Fruit fly (Drosophila melanogaster) whole organism, larva: Measurements from ENCODE around the gene CG13471.
A peak's percentile ranks its signal among the peaks of the same experiment; 100 is the strongest.

Experiments used
- noc ChIP-seq: fragments of 200-800 bp; sonication (Bioruptor generic); optimal IDR thresholded peaks from 3 replicates; lab custom pipeline; 2019; ENCODE audit warnings: missing biosample characterization, mild to moderate bottlenecking, missing genetic modification characterization, moderate library complexity

Gene CG13471

DNA sequence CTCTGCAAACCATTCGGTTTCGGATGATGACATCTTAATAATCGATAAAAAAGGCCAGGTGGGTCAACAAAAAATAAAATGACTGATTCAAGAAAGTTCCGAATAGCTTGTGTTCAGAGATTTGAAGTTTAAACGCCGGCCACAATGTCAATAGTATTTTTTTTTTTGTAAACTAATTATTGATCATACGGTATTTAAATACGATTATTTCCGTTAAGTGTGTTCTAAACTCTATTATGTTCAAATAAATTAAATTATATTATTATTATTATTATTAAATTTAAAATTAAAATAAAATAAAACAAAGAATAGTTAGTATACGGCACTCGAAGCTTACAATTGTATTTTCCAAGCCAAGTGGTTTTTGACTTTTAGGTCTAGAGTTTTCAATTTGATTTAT lies at the start of gene CG13471:
Gene CG13471, minus strand, starts transcription at position 101 of the 400 bp plus-strand sequence.
- no peak for TF ChIP-seq noc (tag; lab: Kevin White, UChicago)

DNA sequence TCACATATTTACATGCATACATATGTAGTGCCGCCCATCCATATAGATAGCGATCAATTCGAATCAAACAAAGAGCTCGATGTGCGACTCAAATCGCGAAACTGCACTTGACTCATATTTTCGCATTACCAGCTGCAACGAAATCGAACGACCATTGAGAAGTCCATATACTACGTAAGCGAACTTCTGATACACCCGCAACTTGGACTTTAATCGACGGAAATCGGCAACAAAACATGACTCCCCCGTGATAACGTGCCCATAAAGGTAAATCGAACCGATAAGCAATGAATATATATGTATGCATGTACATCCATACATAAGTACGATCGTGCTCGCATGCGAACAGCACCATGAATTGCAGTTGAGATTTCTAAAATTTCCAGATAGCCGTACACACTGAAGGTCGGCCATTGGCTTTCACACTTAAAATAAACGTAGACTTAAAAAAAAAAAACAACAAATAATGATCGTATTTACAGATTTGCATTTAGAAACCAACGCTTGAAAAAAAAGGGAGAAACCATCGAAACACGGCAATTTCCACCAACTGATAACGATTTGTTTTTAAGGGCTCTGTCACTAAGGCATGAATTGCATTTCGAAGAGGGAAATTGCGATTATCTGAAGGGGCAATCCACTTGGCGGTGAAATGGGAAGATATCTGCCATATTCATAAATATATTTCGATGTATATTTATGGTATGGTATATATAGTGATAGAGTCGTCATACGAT lies 49.5 kb upstream of the CG13471 start:
- peak; percentile 0 for TF ChIP-seq noc (tag; lab: Kevin White, UChicago)

DNA sequence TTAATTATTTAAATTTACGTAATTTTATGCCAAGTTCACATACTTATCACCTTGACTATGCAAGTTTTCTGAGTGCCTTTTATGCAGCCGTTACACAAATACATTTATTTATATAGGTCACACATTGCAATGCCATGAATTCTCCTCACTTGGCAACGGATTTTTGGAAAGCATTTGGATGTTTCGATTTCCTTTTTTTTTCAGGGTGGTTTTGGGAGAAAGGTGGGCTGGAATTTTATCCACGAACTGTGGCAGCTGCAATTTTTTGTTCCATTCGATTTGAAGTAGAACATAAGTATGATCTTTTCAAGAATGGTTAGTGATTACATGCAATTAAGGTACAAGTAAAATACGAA lies 48.5 kb upstream of the CG13471 start:
- TF ChIP-seq noc (tag; lab: Kevin White, UChicago), result no peak

DNA sequence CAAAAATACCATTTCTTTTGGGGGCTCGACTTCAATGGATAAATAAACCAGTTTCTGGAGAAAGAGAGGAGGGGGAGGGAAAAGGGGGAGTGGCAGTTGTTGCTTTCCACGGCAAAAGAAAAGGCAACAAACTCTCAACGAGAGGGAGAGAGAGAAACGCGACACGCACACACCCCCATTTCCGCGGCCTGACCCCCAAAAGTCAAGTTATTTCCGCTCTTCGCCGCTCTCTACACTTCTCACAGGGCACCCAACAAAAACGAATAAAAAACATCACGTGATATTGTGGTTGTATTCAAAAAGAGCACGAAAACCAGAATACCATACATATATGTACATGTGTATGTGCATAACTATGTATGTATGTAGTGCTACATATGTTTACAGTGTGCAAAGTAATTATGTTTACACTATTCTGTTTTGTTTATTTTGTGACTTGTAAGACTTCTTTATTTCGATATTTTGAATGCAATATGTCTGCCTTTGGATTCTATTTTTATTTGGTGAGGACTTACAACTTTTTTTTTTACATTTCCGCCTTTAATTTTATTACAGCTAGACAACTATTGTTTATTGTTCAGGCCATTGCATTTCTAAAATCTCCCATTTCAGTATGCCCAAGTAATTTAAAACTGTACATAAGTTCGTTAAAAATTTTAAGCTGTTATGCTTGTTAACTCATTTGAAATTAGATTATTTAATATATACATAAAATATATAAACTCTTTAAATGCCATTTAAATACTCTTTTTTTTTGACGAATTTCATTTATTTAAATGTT lies 48.0 kb upstream of the CG13471 start:
- TF ChIP-seq noc (tag; lab: Kevin White, UChicago), result no peak

DNA sequence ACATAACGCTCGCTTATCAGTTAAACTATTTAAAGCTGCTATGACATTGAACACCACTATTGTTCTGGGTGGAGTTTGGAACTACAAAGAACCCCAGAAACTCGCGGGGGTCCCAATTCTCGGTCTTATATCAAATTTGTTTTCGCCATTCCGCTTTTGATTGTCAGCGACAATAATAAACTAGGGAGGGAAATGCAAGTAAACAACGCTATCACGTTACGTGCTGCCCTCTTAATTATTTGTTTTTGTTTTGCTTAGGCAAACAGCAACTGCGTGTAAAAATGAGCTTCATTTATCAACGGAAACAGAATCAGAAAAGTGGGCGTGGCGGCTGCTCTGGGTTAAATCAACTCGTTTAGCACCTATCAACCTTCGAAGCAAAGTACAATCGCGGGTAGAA lies 46.9 kb upstream of the CG13471 start:
- TF ChIP-seq noc (tag; lab: Kevin White, UChicago), result no peak

DNA sequence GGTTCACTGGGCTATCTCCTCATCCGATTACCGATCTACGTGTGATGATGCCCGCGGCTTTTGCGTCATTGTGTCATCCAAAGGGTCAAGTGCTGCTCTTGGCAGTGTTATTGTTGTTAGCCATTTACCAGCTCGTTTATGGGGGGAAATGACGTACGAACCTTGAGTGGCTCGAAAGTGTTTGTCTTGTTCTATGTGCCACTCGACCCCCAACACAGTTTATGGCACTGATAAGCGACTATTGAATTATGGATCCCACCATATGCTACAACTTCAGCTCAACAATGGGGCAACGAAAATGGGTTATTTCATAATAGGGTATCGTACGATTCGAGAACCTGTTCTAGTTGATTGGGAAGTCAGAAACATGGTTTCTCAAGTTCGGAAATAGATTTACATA lies 46.0 kb upstream of the CG13471 start:
- peak; percentile 45 for TF ChIP-seq noc (tag; lab: Kevin White, UChicago)

DNA sequence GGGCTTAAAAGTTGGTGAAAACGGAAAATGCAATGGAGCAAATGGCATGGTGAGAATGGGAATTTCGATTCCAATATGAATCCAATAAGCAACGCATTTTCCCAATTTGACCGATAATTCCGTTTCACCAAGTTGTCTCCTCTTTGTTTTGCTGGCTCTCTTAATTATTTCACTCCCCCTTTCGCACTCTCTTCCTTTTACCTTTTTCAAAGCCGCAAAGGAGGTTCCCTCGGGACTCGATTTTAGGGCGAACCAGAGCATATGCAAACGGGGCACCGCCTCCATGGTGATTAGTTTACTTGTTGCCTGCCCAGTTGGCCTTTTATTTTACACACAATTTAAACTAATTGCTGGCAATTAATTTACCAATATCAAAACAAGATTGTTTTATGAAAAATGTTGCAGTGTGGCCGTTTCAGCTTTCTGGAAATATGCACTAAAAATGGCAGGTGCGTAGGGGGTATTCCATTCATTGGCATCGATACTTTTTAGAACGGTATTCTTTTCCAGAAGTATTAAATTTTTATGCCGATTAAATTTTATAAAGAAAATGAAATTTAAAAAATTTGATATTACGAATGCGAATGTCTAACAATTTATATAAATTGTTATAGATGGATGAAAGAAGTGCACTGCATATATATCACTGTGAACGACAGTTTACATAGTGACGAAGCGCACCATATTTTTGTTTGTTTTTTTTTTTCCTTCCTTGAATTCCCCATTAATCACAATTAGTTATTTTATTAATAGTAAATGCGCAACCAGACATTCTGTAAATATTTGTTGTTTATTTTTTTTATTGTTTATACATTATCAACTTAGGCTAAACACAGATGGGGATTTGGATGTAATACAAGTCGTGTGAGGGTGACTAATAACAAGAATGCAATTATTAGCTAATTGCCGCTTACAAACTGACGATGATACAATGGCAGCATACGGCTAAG lies 42.7 kb upstream of the CG13471 start, which contains the start of gene mop:
Gene mop, minus strand, starts transcription at position 419 of the 950 bp plus-strand sequence.
- TF ChIP-seq noc (tag; lab: Kevin White, UChicago), result no peak

DNA sequence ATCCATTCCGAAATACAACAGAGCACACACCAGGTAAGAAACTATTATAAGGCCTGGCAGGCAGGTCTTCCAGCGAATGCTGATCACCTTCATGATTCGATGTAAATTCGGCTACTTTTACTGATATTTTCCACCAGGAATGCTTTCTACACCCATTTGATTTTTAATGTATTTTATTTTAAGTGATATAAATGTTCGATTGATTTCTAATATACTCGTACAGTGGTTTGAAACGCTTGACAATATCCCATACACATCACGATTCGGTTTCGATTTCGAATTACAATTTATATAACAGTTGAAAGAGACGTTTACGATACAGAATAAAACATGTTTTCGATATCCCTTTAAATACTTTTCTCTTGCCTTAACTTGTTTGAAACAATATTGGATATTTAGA lies 35.9 kb upstream of the CG13471 start, which contains the start of gene Mgat4b:
Gene Mgat4b, minus strand, starts transcription at position 101 of the 400 bp plus-strand sequence.
- TF ChIP-seq noc (tag; lab: Kevin White, UChicago), result no peak

DNA sequence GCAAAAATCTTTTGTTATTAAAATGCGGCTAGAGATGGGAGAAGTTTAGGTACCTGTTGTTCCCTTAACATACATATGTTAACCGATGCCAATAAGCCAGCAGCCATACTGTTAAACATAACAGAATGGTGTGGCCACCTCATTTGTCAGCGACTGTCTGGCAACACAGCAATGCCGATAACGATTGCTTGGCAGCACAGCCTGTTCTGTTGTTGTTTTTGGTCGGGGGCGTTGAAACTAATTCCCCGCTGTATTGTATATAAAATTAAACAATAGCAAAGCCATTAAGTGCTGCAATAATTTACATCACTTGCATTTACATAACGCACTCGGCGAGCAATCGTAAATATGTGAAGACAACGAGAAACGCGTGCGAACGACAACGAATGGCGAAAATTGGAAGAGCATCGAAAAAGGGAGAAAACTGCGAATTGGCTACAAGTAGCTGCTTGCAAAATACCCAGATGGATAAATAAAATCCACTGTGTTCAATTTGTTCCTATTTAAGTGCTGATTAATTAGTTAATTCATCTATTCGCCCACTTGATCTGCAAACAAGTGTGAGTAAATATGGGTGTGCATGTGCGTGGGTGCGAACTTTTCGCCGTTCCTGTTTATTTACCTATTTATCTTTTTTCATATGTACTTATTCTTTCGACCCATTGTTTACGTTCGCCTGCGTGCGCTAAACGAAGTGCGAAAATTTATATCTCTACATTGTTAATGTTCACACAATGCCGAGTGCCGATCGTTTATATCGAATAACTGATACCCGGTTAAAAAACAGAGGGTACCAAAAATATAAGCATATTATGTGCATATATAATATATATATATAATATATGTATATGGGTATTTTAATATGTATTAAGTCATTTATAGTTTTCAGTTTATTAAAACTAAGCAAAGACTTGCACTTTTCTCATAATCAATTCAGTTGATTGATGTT lies 28.8 kb upstream of the CG13471 start, which contains the start of the genes Tsen34 and Mgat4a:
Gene Tsen34, minus strand, starts transcription at position 8 of the 949 bp plus-strand sequence.
Gene Mgat4a, plus strand, starts transcription at position 192 of the 949 bp plus-strand sequence.
- TF ChIP-seq noc (tag; lab: Kevin White, UChicago), result peak; percentile 88

DNA sequence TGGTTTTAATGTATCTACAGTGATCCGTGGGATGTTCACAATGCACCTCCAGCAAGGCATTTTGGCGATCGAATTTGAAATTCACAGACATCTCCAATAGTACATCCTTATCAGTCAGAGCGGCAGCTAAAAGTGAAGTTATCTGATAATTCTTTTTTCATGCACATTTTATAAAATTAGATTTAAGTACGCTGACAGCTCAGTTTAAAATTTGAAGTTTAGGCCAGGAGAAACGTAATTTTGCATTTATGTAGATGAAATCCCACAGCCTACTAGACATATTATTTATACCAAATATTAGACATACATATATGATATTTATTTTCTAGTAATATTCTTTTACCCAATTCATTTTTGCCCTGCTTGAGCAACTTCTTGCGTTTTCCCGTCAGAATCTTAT lies 27.6 kb upstream of the CG13471 start, which contains the start of gene Trl:
Gene Trl, minus strand, starts transcription at position 101 of the 400 bp plus-strand sequence.
- no peak for TF ChIP-seq noc (tag; lab: Kevin White, UChicago)

DNA sequence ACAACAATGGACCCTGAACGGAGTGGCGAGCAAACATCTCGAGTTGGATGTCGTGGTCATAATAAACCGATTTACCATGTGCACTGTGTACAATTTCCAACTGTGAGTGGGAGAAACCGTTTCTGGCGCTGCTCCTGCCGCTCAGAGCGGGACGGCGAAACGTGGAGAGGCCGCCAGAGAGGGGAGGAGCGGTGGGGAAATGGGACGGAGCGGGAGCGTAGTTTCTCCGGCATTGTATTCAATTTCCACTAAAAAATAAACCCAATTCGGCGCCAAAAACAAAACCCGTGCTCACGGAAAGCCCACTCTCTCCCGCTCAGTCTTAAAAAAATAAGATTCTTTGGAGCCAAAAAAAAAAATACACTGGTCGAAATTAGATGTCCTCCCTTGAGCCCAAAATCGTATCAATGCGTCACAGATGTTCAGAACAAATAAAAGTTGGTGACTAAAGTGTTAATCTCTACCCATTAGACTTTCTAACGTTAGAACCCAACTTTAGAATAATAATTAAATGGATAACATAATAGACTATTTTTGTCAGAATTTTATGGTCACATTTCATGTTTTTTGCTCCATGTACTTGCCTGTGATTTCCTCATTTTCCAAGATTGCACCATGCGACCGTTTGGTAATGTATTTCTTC lies 26.8 kb upstream of the CG13471 start:
- peak; percentile 21 for TF ChIP-seq noc (tag; lab: Kevin White, UChicago)

DNA sequence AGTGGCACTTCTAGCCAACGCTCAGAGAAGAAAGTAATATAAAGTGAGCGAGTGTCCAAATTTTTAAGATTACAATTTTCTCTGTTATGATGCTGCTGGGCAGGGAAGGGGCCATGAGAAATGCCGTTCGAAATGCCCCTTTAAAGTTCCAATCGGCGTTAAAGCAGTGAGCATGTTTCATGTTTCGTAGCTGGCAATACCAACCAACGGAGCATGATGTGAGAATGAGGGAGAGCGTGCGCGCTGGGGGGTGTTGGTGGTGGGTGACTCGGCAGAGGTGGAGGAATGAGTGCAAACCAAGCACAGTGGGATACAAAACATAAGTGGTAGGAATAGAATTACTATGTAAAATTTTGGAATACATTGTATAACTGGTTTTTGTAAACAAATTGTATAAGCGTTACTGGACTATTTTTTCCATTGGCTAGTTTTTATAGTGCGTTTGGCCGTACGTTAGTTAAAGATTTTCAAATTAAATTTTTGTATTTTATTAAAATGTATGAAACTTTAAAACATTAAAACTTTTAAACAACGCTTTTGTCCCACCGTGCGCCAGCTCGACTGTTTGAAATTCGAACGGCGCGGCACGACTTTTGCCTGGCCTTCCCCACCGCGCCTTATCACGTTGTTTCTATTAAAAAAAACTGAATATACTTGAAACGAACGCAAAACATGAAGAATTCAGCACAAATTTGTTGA lies 25.9 kb upstream of the CG13471 start:
- TF ChIP-seq noc (tag; lab: Kevin White, UChicago), result peak; percentile 100

DNA sequence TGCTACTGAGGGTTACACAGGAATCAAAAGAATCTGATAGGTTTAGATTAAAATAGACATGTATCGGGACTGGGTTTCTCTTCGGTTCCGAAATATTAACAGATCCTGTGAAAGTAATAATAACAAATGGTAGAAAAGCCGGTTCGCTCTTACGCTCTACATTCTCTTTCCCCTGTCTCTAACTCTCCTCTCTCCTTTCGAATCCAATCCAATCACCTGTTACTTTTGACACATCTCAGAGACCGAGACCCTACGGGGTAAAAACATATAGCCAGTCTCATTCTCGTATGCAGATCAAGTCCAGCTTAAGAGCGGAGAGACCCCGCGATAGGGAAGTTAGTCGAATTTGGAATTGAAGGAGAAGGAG lies 25.4 kb upstream of the CG13471 start:
- TF ChIP-seq noc (tag; lab: Kevin White, UChicago), result no peak
